Worm (Caenorhabditis elegans) whole organism, L1 larva: ENCODE results near the gene lips-9.
A peak's percentile ranks its signal among the peaks of the same experiment; 100 is the strongest.

Experiments used
- C04F5.9 ChIP-seq: sonication (generic microtip); optimal IDR thresholded peaks from 2 replicates; lab custom pipeline; 2016; ENCODE audit warnings: missing genetic modification characterization, missing compliant biosample characterization
- C34B4.2 ChIP-seq: sonication (generic microtip); optimal IDR thresholded peaks from 2 replicates; lab custom pipeline; 2017; ENCODE audit warnings: mild to moderate bottlenecking, missing genetic modification characterization, missing compliant biosample characterization
- F16B12.6 ChIP-seq: fragments of 150-350 bp; optimal IDR thresholded peaks from 2 replicates; lab custom pipeline; 2014; ENCODE audit warnings: missing biosample characterization, missing genetic modification characterization
- Y116A8C.19 ChIP-seq: sonication (generic microtip); optimal IDR thresholded peaks from 2 replicates; lab custom pipeline; 2016; ENCODE audit warnings: missing compliant biosample characterization, missing genetic modification characterization, borderline replicate concordance
- aha-1 ChIP-seq: fragments of 150-350 bp; optimal IDR thresholded peaks from 2 replicates; lab custom pipeline; 2014; ENCODE audit warnings: missing biosample characterization, missing genetic modification characterization
- alr-1 ChIP-seq: fragments of 200-800 bp; sonication (Bioruptor generic); optimal IDR thresholded peaks from 2 replicates; lab custom pipeline; 2018; ENCODE audit warnings: borderline replicate concordance, mild to moderate bottlenecking, missing genetic modification characterization, missing compliant biosample characterization
- ama-1 ChIP-seq: fragments of 150-350 bp; optimal IDR thresholded peaks from 2 replicates; lab custom pipeline; 2014
- blmp-1 ChIP-seq: fragments of 150-350 bp; optimal IDR thresholded peaks from 2 replicates; lab custom pipeline; 2014; ENCODE audit warnings: missing biosample characterization, missing genetic modification characterization
- ceh-63 ChIP-seq: fragments of 200-800 bp; sonication (Bioruptor generic); optimal IDR thresholded peaks from 2 replicates; lab custom pipeline; 2018; ENCODE audit warnings: mild to moderate bottlenecking, missing genetic modification characterization, missing compliant biosample characterization
- ceh-82 ChIP-seq, 3 experiments: fragments of 150-350 bp in 1 of 3; sonication (generic microtip) in 2 of 3; optimal IDR thresholded peaks; 2 replicates each; lab custom pipeline; 2014 to 2017; ENCODE audit warnings: missing biosample characterization in 3 of 3, missing genetic modification characterization in 3 of 3
- ceh-88 ChIP-seq: fragments of 200-800 bp; sonication (Bioruptor generic); IDR thresholded peaks from 2 replicates; pipeline ENCODE4 v1.3.6; 2022; ENCODE audit warnings: missing genetic modification characterization, missing compliant biosample characterization
- dpl-1 ChIP-seq, 3 experiments: fragments of 150-350 bp in 2 of 3; sonication (generic microtip) in 1 of 3; optimal IDR thresholded peaks; 2 replicates each; lab custom pipeline; 2014 to 2017; ENCODE audit warnings: missing biosample characterization in 3 of 3, missing genetic modification characterization in 3 of 3, missing genetic modification reagents in 3 of 3
- dsc-1 ChIP-seq: sonication (generic microtip); optimal IDR thresholded peaks from 2 replicates; lab custom pipeline; 2016; ENCODE audit warnings: mild to moderate bottlenecking, missing genetic modification characterization, missing compliant biosample characterization
- efl-1 ChIP-seq, 4 experiments: fragments of 150-350 bp; optimal IDR thresholded peaks in 3 of 4; peaks in 1 of 4; 1 replicate in 1 of 4; 2 replicates in 3 of 4; lab custom pipeline; 2014; ENCODE audit warnings: missing biosample characterization in 2 of 4, missing genetic modification characterization in 2 of 4, missing genetic modification reagents in 2 of 4
- efl-3 ChIP-seq: fragments of 200-800 bp; sonication (Bioruptor generic); optimal IDR thresholded peaks from 2 replicates; lab custom pipeline; 2018; ENCODE audit warnings: mild to moderate bottlenecking, missing genetic modification characterization, missing compliant biosample characterization
- elt-2 ChIP-seq: sonication (generic microtip); optimal IDR thresholded peaks from 2 replicates; lab custom pipeline; 2016; ENCODE audit warnings: missing genetic modification characterization, mild to moderate bottlenecking, inconsistent platforms, missing compliant biosample characterization, missing genetic modification reagents
- elt-3 ChIP-seq, 6 experiments: fragments of 150-350 bp in 1 of 6; sonication (generic microtip); optimal IDR thresholded peaks; 2 replicates each; lab custom pipeline; 2017 to 2018; ENCODE audit warnings: missing biosample characterization in 6 of 6, missing genetic modification characterization in 6 of 6, inconsistent platforms in 1 of 6
- ets-5 ChIP-seq: fragments of 200-800 bp; sonication (Bioruptor generic); IDR thresholded peaks from 2 replicates; pipeline ENCODE4 v1.3.6; 2022; ENCODE audit warnings: missing genetic modification characterization, missing compliant biosample characterization
- fos-1 ChIP-seq: fragments of 150-350 bp; optimal IDR thresholded peaks from 2 replicates; lab custom pipeline; 2014; ENCODE audit warnings: missing biosample characterization, missing genetic modification characterization
- grh-1 ChIP-seq: fragments of 200-800 bp; sonication (Bioruptor generic); IDR thresholded peaks from 2 replicates; pipeline ENCODE4 v1.3.6; 2022; ENCODE audit warnings: missing genetic modification reagents, missing genetic modification characterization, missing compliant biosample characterization
- hlh-4 ChIP-seq: sonication (generic microtip); optimal IDR thresholded peaks from 2 replicates; lab custom pipeline; 2016; ENCODE audit warnings: mild to moderate bottlenecking, missing genetic modification characterization, missing compliant biosample characterization
- hpl-2 ChIP-seq: fragments of 150-350 bp; optimal IDR thresholded peaks from 2 replicates; lab custom pipeline; 2014; ENCODE audit warnings: missing biosample characterization, missing genetic modification reagents, missing genetic modification characterization
- irx-1 ChIP-seq: sonication (generic microtip); optimal IDR thresholded peaks from 2 replicates; lab custom pipeline; 2016; ENCODE audit warnings: missing genetic modification characterization, missing compliant biosample characterization
- isw-1 ChIP-seq: fragments of 200-800 bp; sonication (Bioruptor generic); IDR thresholded peaks from 2 replicates; pipeline ENCODE4 v1.3.6; 2022; ENCODE audit warnings: missing genetic modification characterization, missing compliant biosample characterization
- jun-1 ChIP-seq: fragments of 150-350 bp; optimal IDR thresholded peaks from 2 replicates; lab custom pipeline; 2014; ENCODE audit warnings: missing biosample characterization, missing genetic modification reagents, missing genetic modification characterization
- lin-13 ChIP-seq: fragments of 150-350 bp; optimal IDR thresholded peaks from 2 replicates; lab custom pipeline; 2014; ENCODE audit warnings: missing biosample characterization, missing genetic modification reagents, missing genetic modification characterization
- lin-14 ChIP-seq: fragments of 200-800 bp; sonication (Bioruptor generic); optimal IDR thresholded peaks from 2 replicates; lab custom pipeline; 2018; ENCODE audit warnings: mild to moderate bottlenecking, missing genetic modification characterization, moderate library complexity, missing compliant biosample characterization
- lin-15B ChIP-seq: fragments of 150-350 bp; sonication (generic microtip); optimal IDR thresholded peaks from 3 replicates; lab custom pipeline; 2014; ENCODE audit warnings: missing biosample characterization, missing genetic modification characterization
- lin-39 ChIP-seq: fragments of 150-350 bp; optimal IDR thresholded peaks from 2 replicates; lab custom pipeline; 2014; ENCODE audit warnings: missing biosample characterization, missing genetic modification reagents, missing genetic modification characterization
- lir-3 ChIP-seq: sonication (generic microtip); optimal IDR thresholded peaks from 2 replicates; lab custom pipeline; 2016; ENCODE audit warnings: mild to moderate bottlenecking, missing genetic modification characterization, moderate library complexity, missing compliant biosample characterization; ENCODE audit not compliant: poor library complexity
- mab-9 ChIP-seq: fragments of 200-800 bp; sonication (Bioruptor generic); IDR thresholded peaks from 2 replicates; pipeline ENCODE4 v1.3.6; 2022; ENCODE audit warnings: missing genetic modification reagents, missing genetic modification characterization, missing compliant biosample characterization
- mep-1 ChIP-seq: fragments of 150-350 bp; optimal IDR thresholded peaks from 2 replicates; lab custom pipeline; 2014; ENCODE audit warnings: missing biosample characterization, missing genetic modification characterization
- nhr-11 ChIP-seq: fragments of 150-350 bp; optimal IDR thresholded peaks from 2 replicates; lab custom pipeline; 2014; ENCODE audit warnings: missing biosample characterization, missing genetic modification characterization
- nhr-20 ChIP-seq: sonication (generic microtip); optimal IDR thresholded peaks from 2 replicates; lab custom pipeline; 2016; ENCODE audit warnings: mild to moderate bottlenecking, missing genetic modification characterization, missing compliant biosample characterization
- nhr-237 ChIP-seq: fragments of 150-350 bp; optimal IDR thresholded peaks from 2 replicates; lab custom pipeline; 2014; ENCODE audit warnings: missing biosample characterization, missing genetic modification characterization
- nhr-28 ChIP-seq: fragments of 150-350 bp; optimal IDR thresholded peaks from 2 replicates; lab custom pipeline; 2014; ENCODE audit warnings: missing biosample characterization, missing genetic modification characterization
- nhr-47 ChIP-seq: sonication (generic microtip); optimal IDR thresholded peaks from 2 replicates; lab custom pipeline; 2016; ENCODE audit warnings: mild to moderate bottlenecking, missing genetic modification characterization, moderate library complexity, missing compliant biosample characterization
- nhr-77 ChIP-seq: fragments of 150-350 bp; optimal IDR thresholded peaks from 2 replicates; lab custom pipeline; 2014; ENCODE audit warnings: missing biosample characterization, missing genetic modification characterization
- nhr-84 ChIP-seq: sonication (generic microtip); optimal IDR thresholded peaks from 2 replicates; lab custom pipeline; 2017; ENCODE audit warnings: missing biosample characterization, missing genetic modification characterization
- nhr-85 ChIP-seq: sonication (generic microtip); peaks from one replicate; lab custom pipeline; 2016; ENCODE audit warnings: missing genetic modification characterization, inconsistent platforms, missing compliant biosample characterization
- pqm-1 ChIP-seq: sonication (generic microtip); optimal IDR thresholded peaks from 3 replicates; lab custom pipeline; 2017; ENCODE audit warnings: missing biosample characterization, missing genetic modification characterization
- sox-4 ChIP-seq: sonication (generic microtip); optimal IDR thresholded peaks from 2 replicates; lab custom pipeline; 2016; ENCODE audit warnings: missing genetic modification characterization, missing compliant biosample characterization
- sptf-1 ChIP-seq: fragments of 150-350 bp; optimal IDR thresholded peaks from 2 replicates; lab custom pipeline; 2014; ENCODE audit warnings: missing biosample characterization, missing genetic modification characterization
- tbx-2 ChIP-seq: sonication (generic microtip); optimal IDR thresholded peaks from 2 replicates; lab custom pipeline; 2016; ENCODE audit warnings: missing genetic modification characterization, missing compliant biosample characterization
- tlp-1 ChIP-seq: fragments of 150-350 bp; optimal IDR thresholded peaks from 2 replicates; lab custom pipeline; 2014; ENCODE audit warnings: missing biosample characterization, missing genetic modification characterization
- unc-30 ChIP-seq: sonication (generic microtip); optimal IDR thresholded peaks from 2 replicates; lab custom pipeline; 2017; ENCODE audit warnings: missing biosample characterization, missing genetic modification characterization
- unc-86 ChIP-seq: sonication (generic microtip); optimal IDR thresholded peaks from 2 replicates; lab custom pipeline; 2016; ENCODE audit warnings: missing genetic modification characterization, missing compliant biosample characterization
- unc-98 ChIP-seq: fragments of 200-800 bp; sonication (Bioruptor generic); IDR thresholded peaks from 2 replicates; pipeline ENCODE4 v1.3.6; 2022; ENCODE audit warnings: missing genetic modification characterization, missing compliant biosample characterization
- vab-15 ChIP-seq: sonication (generic microtip); optimal IDR thresholded peaks from 2 replicates; lab custom pipeline; 2017; ENCODE audit warnings: missing genotype, mild to moderate bottlenecking, missing genetic modification characterization, missing compliant biosample characterization
- ztf-11 ChIP-seq, 2 experiments: sonication (generic microtip); optimal IDR thresholded peaks; 2 replicates each; lab custom pipeline; 2016 to 2017; ENCODE audit warnings: missing genetic modification characterization in 2 of 2, missing biosample characterization in 1 of 2, missing compliant biosample characterization in 1 of 2

lips-9 gene

DNA sequence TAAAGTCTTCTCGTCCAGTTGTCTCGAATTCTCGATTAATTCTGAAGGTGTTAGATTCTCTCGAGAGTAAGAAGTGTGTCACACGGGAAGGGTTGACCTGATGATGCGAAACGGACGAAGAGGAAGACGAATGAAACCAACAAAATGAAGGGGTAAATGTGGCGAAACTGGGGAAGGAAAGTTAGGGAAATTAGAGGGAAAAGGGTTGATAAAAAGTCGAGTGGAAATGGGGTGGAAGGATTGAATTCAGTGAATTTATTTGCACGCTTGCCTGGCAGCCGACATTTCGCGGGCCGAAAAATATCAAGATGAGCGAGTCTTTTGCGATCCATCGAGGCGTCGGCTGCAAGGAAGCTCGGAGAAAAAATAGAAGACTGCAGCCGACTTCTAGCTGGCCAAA is 13.0 kb upstream of the lips-9 start, which contains the start of gene F58G1.7:
Gene F58G1.7 (minus strand): TSS at position 101 of the 400 bp plus-strand sequence.
- TF ChIP-seq ztf-11 (tag; optimal IDR thresholded peaks at IDR 0.05; lab: Kevin White, UChicago) (no peak), blmp-1 (tag; lab: Kevin White, UChicago) (peak; percentile 50)

DNA sequence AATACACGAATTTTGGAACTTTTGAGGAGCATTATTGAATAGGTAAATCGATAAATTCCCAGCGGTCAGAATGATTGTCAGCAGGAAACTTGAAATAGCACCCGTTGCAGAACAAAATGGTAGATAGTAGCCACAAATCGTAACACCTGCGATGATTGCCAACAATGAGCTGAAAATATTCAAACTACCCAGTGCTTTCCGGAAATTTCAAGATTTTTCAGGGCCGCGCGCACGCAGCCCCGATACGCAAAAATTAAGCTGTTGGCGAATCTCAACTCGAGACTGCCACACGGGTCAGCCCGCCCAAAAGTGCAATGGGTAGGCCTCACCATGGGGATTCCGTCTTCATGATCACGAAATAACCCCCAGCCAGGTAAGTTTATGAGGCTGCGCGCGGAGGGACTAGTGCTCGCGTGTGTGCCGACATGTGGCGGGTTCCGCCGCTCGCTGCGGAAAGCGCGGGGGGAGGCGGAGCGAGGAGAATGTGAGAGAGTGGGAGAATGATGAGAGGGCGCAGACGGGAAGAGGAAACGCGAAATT is 9.5 kb upstream of the lips-9 start:
- peak; percentile 68 for TF ChIP-seq unc-98 (GFP tag; lab: Robert Waterston, UW)
- no peak for TF ChIP-seq vab-15 (tag; lab: Kevin White, UChicago)
- peak; percentile 97 for TF ChIP-seq dsc-1 (tag; lab: Kevin White, UChicago)
- TF ChIP-seq Y116A8C.19 (tag; lab: Kevin White, UChicago), result peak; percentile 34
- TF ChIP-seq nhr-85, result peak; percentile 97
- TF ChIP-seq C34B4.2, result peak; percentile 83
- peak; percentile 57 to 71 (median 69) for TF ChIP-seq dpl-1 (GFP tag; optimal IDR thresholded peaks at IDR 0.05; lab: Kevin White, UChicago)
- TF ChIP-seq F16B12.6 (tag; lab: Kevin White, UChicago), result peak; percentile 39
- peak; percentile 31 to 82 (median 52) for TF ChIP-seq elt-3 (tag; optimal IDR thresholded peaks at IDR 0.05; lab: Kevin White, UChicago)
- TF ChIP-seq mep-1 (tag; lab: Kevin White, UChicago), result peak; percentile 80
- TF ChIP-seq sptf-1 (tag; lab: Kevin White, UChicago), result no peak
- peak; percentile 91 for TF ChIP-seq lin-39 (tag; lab: Kevin White, UChicago)
- peak; percentile 25 for TF ChIP-seq aha-1
- peak; percentile 90 to 94 (median 92) for TF ChIP-seq ceh-82 (tag; optimal IDR thresholded peaks at IDR 0.05; lab: Kevin White, UChicago)
- peak; percentile 70 for TF ChIP-seq nhr-11 (tag; lab: Kevin White, UChicago)
- peak; percentile 97 for TF ChIP-seq grh-1 (GFP tag; lab: Robert Waterston, UW)
- TF ChIP-seq isw-1 (GFP tag; lab: Robert Waterston, UW), result peak; percentile 84
- TF ChIP-seq lir-3 (tag; lab: Kevin White, UChicago), result peak; percentile 72
- peak; percentile 80; the same call in 1 of the 2 replicates for TF ChIP-seq mab-9 (GFP tag; lab: Robert Waterston, UW)
- TF ChIP-seq ets-5 (GFP tag; lab: Robert Waterston, UW), result 0 out of 2 replicates have a peak, but pooled peaks have one; percentile 5
- TF ChIP-seq fos-1 (tag; lab: Kevin White, UChicago), result peak; percentile 92
- TF ChIP-seq unc-86 (tag; lab: Kevin White, UChicago), result peak; percentile 91
- TF ChIP-seq hlh-4, result peak; percentile 49
- TF ChIP-seq tbx-2 (tag; lab: Kevin White, UChicago), result peak; percentile 94
- TF ChIP-seq alr-1 (tag; lab: Kevin White, UChicago), result no peak
- peak; percentile 46 for TF ChIP-seq nhr-237
- no peak for TF ChIP-seq nhr-28 (tag; lab: Kevin White, UChicago)
- no peak for TF ChIP-seq nhr-84
- TF ChIP-seq hpl-2, result peak; percentile 91
- peak; percentile 81 for TF ChIP-seq sox-4 (tag; lab: Kevin White, UChicago)
- TF ChIP-seq ama-1 (lab: Kevin White, UChicago), result peak; percentile 100
- no peak for TF ChIP-seq tlp-1 (tag; lab: Kevin White, UChicago)
- TF ChIP-seq lin-14 (GFP tag; lab: Kevin White, UChicago), result peak; percentile 95
- peak; percentile 87 for TF ChIP-seq efl-3
- TF ChIP-seq nhr-47 (tag; lab: Kevin White, UChicago), result peak; percentile 99
- peak; percentile 97 for TF ChIP-seq nhr-20
- TF ChIP-seq blmp-1 (tag; lab: Kevin White, UChicago), result peak; percentile 43
- no peak for TF ChIP-seq ceh-63
- TF ChIP-seq elt-2 (tag; lab: Kevin White, UChicago), result peak; percentile 96
- TF ChIP-seq unc-30, result no peak
- TF ChIP-seq C04F5.9 (tag; lab: Kevin White, UChicago), result peak; percentile 89
- TF ChIP-seq nhr-77, result peak; percentile 92
- peak; percentile 88 for TF ChIP-seq jun-1
- peak; percentile 62 for TF ChIP-seq pqm-1 (tag; lab: Kevin White, UChicago)
- TF ChIP-seq efl-1 (optimal IDR thresholded peaks at IDR 0.05; lab: Kevin White, UChicago), result peak; percentile 81 to 86
- TF ChIP-seq efl-1 (GFP tag; optimal IDR thresholded peaks at IDR 0.05 in 1 of 2; lab: Kevin White, UChicago), result peak; percentile 67 to 98
- TF ChIP-seq irx-1 (tag; lab: Kevin White, UChicago), result peak; percentile 95
- peak; percentile 89 for TF ChIP-seq ceh-88 (GFP tag; lab: Robert Waterston, UW)
- peak; percentile 86 for TF ChIP-seq lin-13 (GFP tag; lab: Kevin White, UChicago)
- peak; percentile 35 for TF ChIP-seq lin-15B
